Fruit fly (Drosophila melanogaster) whole organism, adult: Measurements from ENCODE around the gene sau.

Experiments
- CG12768 ChIP-seq: fragments of 200-800 bp; sonication (Bioruptor generic); optimal IDR thresholded peaks from 2 replicates; lab custom pipeline; 2017; ENCODE audit warnings: missing biosample characterization, missing genetic modification characterization, mild to moderate bottlenecking, moderate library complexity, missing genetic modification reagents
- CG33017 ChIP-seq: fragments of 200-800 bp; sonication (Bioruptor generic); optimal IDR thresholded peaks from 2 replicates; lab custom pipeline; 2018; ENCODE audit warnings: missing biosample characterization, mild to moderate bottlenecking, missing genetic modification characterization, moderate library complexity
- Clk ChIP-seq: fragments of 200-800 bp; sonication (Bioruptor generic); optimal IDR thresholded peaks from 2 replicates; lab custom pipeline; 2017; ENCODE audit warnings: missing biosample characterization, missing genetic modification characterization
- Crg-1 ChIP-seq: fragments of 200-800 bp; sonication (Bioruptor generic); optimal IDR thresholded peaks from 2 replicates; lab custom pipeline; 2016; ENCODE audit warnings: missing biosample characterization, missing genetic modification characterization
- Mnt ChIP-seq: fragments of 200-800 bp; sonication (Bioruptor generic); optimal IDR thresholded peaks from 2 replicates; lab custom pipeline; 2016; ENCODE audit warnings: missing biosample characterization, mild to moderate bottlenecking, missing genetic modification characterization
- bab1 ChIP-seq: fragments of 200-800 bp; sonication (Bioruptor generic); optimal IDR thresholded peaks from 3 replicates; lab custom pipeline; 2019; ENCODE audit warnings: missing biosample characterization, mild to moderate bottlenecking, missing genetic modification characterization, moderate library complexity
- kay ChIP-seq: fragments of 200-800 bp; sonication (Bioruptor generic); peaks from one replicate; lab custom pipeline; 2016; ENCODE audit warnings: missing biosample characterization, missing genetic modification characterization, borderline replicate concordance
- ovo ChIP-seq: fragments of 200-800 bp; sonication (Bioruptor generic); optimal IDR thresholded peaks from 2 replicates; lab custom pipeline; 2016; ENCODE audit warnings: missing biosample characterization, missing genetic modification characterization
- pad ChIP-seq: fragments of 200-800 bp; sonication (Bioruptor generic); optimal IDR thresholded peaks from 3 replicates; lab custom pipeline; 2017; ENCODE audit warnings: missing biosample characterization, missing genetic modification characterization, mild to moderate bottlenecking, moderate library complexity, missing genetic modification reagents
- tj ChIP-seq: fragments of 200-800 bp; sonication (Bioruptor generic); optimal IDR thresholded peaks from 3 replicates; lab custom pipeline; 2017; ENCODE audit warnings: missing biosample characterization, mild to moderate bottlenecking, missing genetic modification characterization, moderate library complexity
- toe ChIP-seq: fragments of 200-800 bp; sonication (Bioruptor generic); optimal IDR thresholded peaks from 2 replicates; lab custom pipeline; 2016; ENCODE audit warnings: missing biosample characterization, missing genetic modification characterization

- TF ChIP-seq Clk (GFP tag; lab: Kevin White, UChicago) (no peak), CG33017 (tag; lab: Kevin White, UChicago) (no peak), ovo (GFP tag; lab: Kevin White, UChicago) (no peak), kay (GFP tag; lab: Kevin White, UChicago) (no peak), tj (no peak), Crg-1 (GFP tag; lab: Kevin White, UChicago) (no peak), toe (GFP tag; lab: Kevin White, UChicago) (no peak), Mnt (GFP tag; lab: Kevin White, UChicago) (no peak), bab1 (no peak), CG12768 (no peak), pad (GFP tag; lab: Kevin White, UChicago) (no peak)
Observed at dm6 chr2L:2179366-2179765, 46.8 kb upstream of the sau start.
